Worm (Caenorhabditis elegans): ENCODE measurements around the gene srbc-31.

DNA sequence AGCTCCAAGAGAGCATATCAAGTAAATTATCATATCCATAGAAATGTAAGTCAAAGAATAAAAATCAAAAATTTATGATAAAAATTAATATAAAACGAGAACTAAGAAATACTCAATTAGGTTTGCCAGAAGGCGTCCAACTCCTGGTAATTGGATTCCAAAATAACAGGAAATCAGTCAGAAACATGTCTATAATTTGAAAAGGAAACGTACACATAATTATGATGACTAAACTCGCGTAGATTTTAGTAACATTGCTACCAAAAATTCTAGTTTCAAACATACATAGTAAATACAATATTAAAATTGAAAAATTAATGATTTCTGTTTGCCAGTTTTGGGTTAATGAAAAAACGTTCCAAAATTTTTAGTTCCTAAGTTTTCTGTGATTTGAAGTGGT lies 7.3 kb upstream of the srbc-31 start, which contains the start of gene srbc-33:
- TF ChIP-seq nhr-6 (tag; optimal IDR thresholded peaks at IDR 0.05) (no peak), dve-1 (tag; optimal IDR thresholded peaks at IDR 0.05; ENCODE audit: insufficient read depth) (no peak), R02D3.7 (tag; optimal IDR thresholded peaks at IDR 0.05) (no peak), rbr-2 (tag; optimal IDR thresholded peaks at IDR 0.05) (no peak), unc-39 (tag; optimal IDR thresholded peaks at IDR 0.05) (no peak), egl-27 (tag; optimal IDR thresholded peaks at IDR 0.05) (no peak), fkh-10 (GFP tag; optimal IDR thresholded peaks at IDR 0.05) (no peak), lin-13 (GFP tag; optimal IDR thresholded peaks at IDR 0.05) (no peak), dmd-8 (GFP tag; IDR thresholded peaks at IDR 0.05) (no peak), hif-1 (tag; optimal IDR thresholded peaks at IDR 0.05) (no peak), madf-9 (GFP tag; conservative IDR thresholded peaks at IDR 0.05) (no peak)

Measured in whole organism, L4 larva.